Worm (Caenorhabditis elegans) whole organism, young adult: ENCODE measurements around the gene msra-1.

Experiments
- B0035.1 ChIP-seq: sonication (generic microtip); optimal IDR thresholded peaks from 2 replicates; lab custom pipeline; 2016; ENCODE audit warnings: missing genetic modification characterization, mild to moderate bottlenecking, missing compliant biosample characterization, missing genotype, missing genetic modification reagents
- C17E4.6 ChIP-seq: fragments of 200-800 bp; sonication (Bioruptor generic); IDR thresholded peaks from 2 replicates; pipeline ENCODE4 v1.3.6; 2022; ENCODE audit warnings: missing genetic modification reagents, missing genetic modification characterization, missing compliant biosample characterization
- ama-1 ChIP-seq, 3 experiments: fragments of 150-350 bp in 1 of 3; sonication (generic microtip) in 2 of 3; optimal IDR thresholded peaks; 2 replicates each; lab custom pipeline; 2014 to 2018; ENCODE audit warnings: missing biosample characterization in 2 of 3, missing genetic modification characterization in 2 of 3, missing genetic modification reagents in 2 of 3
- attf-3 ChIP-seq: fragments of 200-800 bp; sonication (Bioruptor generic); conservative IDR thresholded peaks from 2 replicates; pipeline ENCODE4 v1.3.6; 2022; ENCODE audit warnings: missing genetic modification reagents, missing genetic modification characterization, missing compliant biosample characterization
- bed-1 ChIP-seq: fragments of 200-800 bp; sonication (Bioruptor generic); IDR thresholded peaks from 2 replicates; pipeline ENCODE4 v1.3.6; 2022; ENCODE audit warnings: missing genetic modification reagents, missing genetic modification characterization, missing compliant biosample characterization
- ceh-58 ChIP-seq: fragments of 200-800 bp; sonication (Bioruptor generic); IDR thresholded peaks from 2 replicates; pipeline ENCODE4 v1.3.6; 2022; ENCODE audit warnings: missing genetic modification characterization, missing compliant biosample characterization
- dpl-1 ChIP-seq: fragments of 150-350 bp; optimal IDR thresholded peaks from 2 replicates; lab custom pipeline; 2014; ENCODE audit warnings: missing biosample characterization, missing genetic modification reagents, missing genetic modification characterization
- hrde-1 ChIP-seq: sonication (generic microtip); optimal IDR thresholded peaks from 2 replicates; lab custom pipeline; 2016; ENCODE audit warnings: missing genetic modification characterization, mild to moderate bottlenecking, missing compliant biosample characterization, moderate library complexity, missing genotype, missing genetic modification reagents, borderline replicate concordance
- pha-4 ChIP-seq: fragments of 150-350 bp; sonication (generic microtip); optimal IDR thresholded peaks from 2 replicates; lab custom pipeline; 2014; ENCODE audit warnings: missing biosample characterization, missing genetic modification reagents, missing genetic modification characterization
- rec-8 ChIP-seq, 2 experiments: sonication (generic microtip); optimal IDR thresholded peaks; 2 replicates each; lab custom pipeline; 2016; ENCODE audit warnings: mild to moderate bottlenecking in 2 of 2, missing genetic modification characterization in 2 of 2, missing genetic modification reagents in 2 of 2, missing genotype in 2 of 2, missing biosample characterization in 1 of 2, missing compliant biosample characterization in 1 of 2, moderate library complexity in 1 of 2
- unc-130 ChIP-seq: sonication (generic microtip); optimal IDR thresholded peaks from 2 replicates; lab custom pipeline; 2016; ENCODE audit warnings: missing genetic modification reagents, missing genetic modification characterization, missing compliant biosample characterization

ce11 chrII:7356326-7356725 is 7.5 kb downstream of the msra-1 start, which contains the start of gene haf-2:
- TF ChIP-seq rec-8 (tag; optimal IDR thresholded peaks at IDR 0.05; lab: Kevin White, UChicago) (no peak), B0035.1 (tag; lab: Kevin White, UChicago) (no peak), pha-4 (tag; lab: Kevin White, UChicago) (no peak), dpl-1 (GFP tag; lab: Kevin White, UChicago) (no peak), bed-1 (no peak), unc-130 (GFP tag; lab: Kevin White, UChicago) (no peak), C17E4.6 (GFP tag; lab: Robert Waterston, UW) (no peak), ama-1 (optimal IDR thresholded peaks at IDR 0.05; lab: Kevin White, UChicago) (no peak), ama-1 (GFP tag; optimal IDR thresholded peaks at IDR 0.05; lab: Kevin White, UChicago) (no peak), ceh-58 (GFP tag; lab: Robert Waterston, UW) (no peak), attf-3 (no peak), hrde-1 (tag; lab: Kevin White, UChicago) (no peak)
